Fruit fly (Drosophila melanogaster) S2 (cell line): Measurements from ENCODE around the gene kon.

Source experiments
- CG8478 ChIP-seq: fragments of >200 bp; optimal IDR thresholded peaks from 2 replicates; lab custom pipeline; 2018
- CTCF ChIP-seq, 2 experiments: fragments of >200 bp; optimal IDR thresholded peaks; 2 replicates each; lab custom pipeline; 2018

dm6 chr2L:18493122-18493521, 10.7 kb downstream of the kon start:
- TF ChIP-seq CG8478 (lab: Kevin White, UChicago): no peak
- TF ChIP-seq CTCF (optimal IDR thresholded peaks at IDR 0.05; lab: Kevin White, UChicago): no peak
